Worm (Caenorhabditis elegans): ENCODE measurements around the gene srsx-6.

Gene srsx-6

DNA sequence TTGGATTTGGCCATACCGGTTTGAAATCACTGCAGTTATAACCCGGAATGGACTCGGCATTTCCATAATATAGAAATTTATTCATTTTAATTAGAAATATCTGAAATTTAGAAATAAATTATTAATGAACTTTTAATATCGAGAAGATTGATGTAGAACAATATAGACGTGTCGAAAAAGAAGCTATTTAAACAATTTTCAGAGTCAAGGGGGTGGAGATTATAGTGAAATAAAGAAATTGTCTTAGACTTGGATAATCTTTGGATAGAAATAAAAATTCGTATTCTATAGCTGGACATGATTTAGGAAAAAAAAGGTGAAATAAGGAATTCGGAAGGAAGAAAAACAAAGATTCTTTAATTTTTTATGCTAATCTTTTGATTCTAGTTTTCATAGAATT is 13.4 kb downstream of the srsx-6 start, which contains the start of gene srt-53:
TSS of gene srt-53 (minus strand) at position 101 of the 400 bp plus-strand sequence.
- TF ChIP-seq nhr-237 (tag; optimal IDR thresholded peaks at IDR 0.05) (no peak), unc-62 (GFP tag; optimal IDR thresholded peaks at IDR 0.05) (no peak), nhr-21 (tag; optimal IDR thresholded peaks at IDR 0.05) (no peak), nhr-23 (tag; optimal IDR thresholded peaks at IDR 0.05) (no peak)

DNA sequence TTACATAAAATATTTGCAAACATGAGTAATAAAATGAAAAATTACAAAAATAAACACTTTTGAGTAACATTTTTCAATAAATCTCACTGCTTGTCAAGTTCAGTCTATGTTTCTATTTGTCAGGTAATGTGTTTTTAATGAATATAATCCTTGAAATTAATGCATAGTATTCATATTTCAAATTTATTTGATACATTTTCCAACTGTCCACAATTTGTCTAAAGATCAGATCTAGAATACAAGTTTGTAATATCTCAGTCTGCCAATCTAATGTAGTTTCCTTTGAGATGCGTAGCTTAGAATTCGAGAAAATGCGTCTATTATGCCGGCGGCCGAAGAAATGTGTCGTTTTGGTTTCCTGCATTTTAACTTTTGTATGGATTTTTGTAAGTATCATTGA is 16.7 kb downstream of the srsx-6 start, which contains the start of gene Y97E10B.1:
TSS of gene Y97E10B.1 (plus strand) at position 301 of the 400 bp plus-strand sequence.
- TF ChIP-seq Y55F3AM.14 (GFP tag; optimal IDR thresholded peaks at IDR 0.05) (no peak), unc-62 (GFP tag; optimal IDR thresholded peaks at IDR 0.05) (no peak), egl-27 (tag; optimal IDR thresholded peaks at IDR 0.05) (no peak), skn-1 (tag; optimal IDR thresholded peaks at IDR 0.05) (no peak), mbf-1 (tag; optimal IDR thresholded peaks at IDR 0.05) (no peak), nhr-129 (tag; optimal IDR thresholded peaks at IDR 0.05) (no peak), sem-4 (tag; optimal IDR thresholded peaks at IDR 0.05) (no peak), F13H6.1 (tag; optimal IDR thresholded peaks at IDR 0.05) (no peak), nhr-237 (tag; optimal IDR thresholded peaks at IDR 0.05) (no peak), nhr-11 (tag; optimal IDR thresholded peaks at IDR 0.05) (no peak), nhr-25 (tag; optimal IDR thresholded peaks at IDR 0.05) (no peak), nhr-12 (tag; optimal IDR thresholded peaks at IDR 0.05) (no peak), nhr-21 (tag; optimal IDR thresholded peaks at IDR 0.05) (no peak), lin-39 (tag; optimal IDR thresholded peaks at IDR 0.05) (no peak), dmd-4 (tag; optimal IDR thresholded peaks at IDR 0.05) (no peak), crh-2 (tag; optimal IDR thresholded peaks at IDR 0.05) (no peak), nhr-6 (tag; optimal IDR thresholded peaks at IDR 0.05) (no peak), ztf-4 (tag; optimal IDR thresholded peaks at IDR 0.05) (no peak), snpc-4 (tag; optimal IDR thresholded peaks at IDR 0.05) (no peak)

DNA sequence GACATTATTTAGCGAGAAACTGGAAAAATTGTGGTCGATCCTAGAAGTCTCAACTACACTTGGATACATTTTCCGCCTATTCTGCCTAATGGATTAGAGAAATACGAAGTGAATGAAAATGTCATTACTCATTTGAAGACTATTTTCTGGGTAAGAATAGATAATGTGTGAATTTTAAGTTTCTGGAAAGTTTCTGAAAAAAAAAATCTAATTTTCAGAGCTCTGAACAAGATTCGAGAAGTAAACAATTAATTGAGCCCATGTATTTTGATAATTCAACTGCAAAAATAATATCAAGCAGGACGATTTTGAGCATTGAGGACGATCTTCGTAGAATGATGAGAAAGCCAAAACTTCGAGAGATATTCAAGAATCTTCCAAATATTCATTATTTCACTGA is 19.3 kb downstream of the srsx-6 start:
- TF ChIP-seq elt-1 (tag; optimal IDR thresholded peaks at IDR 0.05), result no peak
- TF ChIP-seq ZK546.5 (tag; optimal IDR thresholded peaks at IDR 0.05), result no peak

DNA sequence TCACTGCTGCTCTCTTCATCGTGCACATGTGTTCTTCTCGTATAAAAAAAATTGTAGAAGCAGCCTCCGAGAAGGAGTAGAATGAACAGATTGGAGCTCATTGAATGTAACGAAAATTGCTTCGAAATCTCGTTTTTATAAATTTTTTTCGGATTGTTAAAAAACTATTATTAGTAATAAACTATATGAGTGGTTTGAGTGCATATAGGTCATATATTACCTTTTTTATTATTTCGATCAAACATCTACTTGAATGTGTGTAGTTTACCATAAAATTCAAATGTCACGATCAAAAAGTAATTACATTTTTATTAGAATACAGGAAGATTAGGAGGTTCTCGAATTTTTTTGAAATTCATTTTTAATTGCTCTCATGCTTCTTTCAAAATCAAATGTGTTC is 26.0 kb downstream of the srsx-6 start, which contains the start of gene clec-216:
TSS of gene clec-216 (minus strand) at position 101 of the 400 bp plus-strand sequence.
- TF ChIP-seq lin-13 (GFP tag; optimal IDR thresholded peaks at IDR 0.05) (no peak), sma-3 (GFP tag; optimal IDR thresholded peaks at IDR 0.05) (no peak), unc-55 (GFP tag; optimal IDR thresholded peaks at IDR 0.05) (no peak), mbf-1 (tag; optimal IDR thresholded peaks at IDR 0.05) (no peak), C34F6.9 (tag; optimal IDR thresholded peaks at IDR 0.05) (no peak), ztf-11 (tag; optimal IDR thresholded peaks at IDR 0.05) (no peak), lsy-2 (tag; optimal IDR thresholded peaks at IDR 0.05) (no peak)

DNA sequence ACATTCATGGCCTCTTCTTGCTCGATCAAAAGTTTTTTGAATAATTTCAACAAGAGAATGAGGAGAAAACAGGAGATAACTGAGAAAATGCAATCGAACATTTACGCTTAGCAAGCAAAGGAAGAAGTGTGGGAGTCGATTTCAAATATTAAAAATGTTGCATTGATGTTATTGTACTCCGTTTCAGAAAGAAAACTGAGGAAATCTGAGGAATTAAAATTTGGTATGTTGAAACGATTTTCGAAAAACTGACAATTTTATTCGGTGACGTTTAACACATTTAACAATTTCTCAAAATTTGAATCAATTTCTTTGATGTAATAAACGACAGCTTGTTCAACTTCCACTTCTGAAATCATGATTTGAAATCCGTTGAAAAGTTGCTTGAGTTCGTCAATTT is 27.7 kb downstream of the srsx-6 start, which contains the start of gene F26D11.13:
TSS of gene F26D11.13 (minus strand) at position 101 of the 400 bp plus-strand sequence.
- TF ChIP-seq ZK546.5 (tag; optimal IDR thresholded peaks at IDR 0.05), result no peak

DNA sequence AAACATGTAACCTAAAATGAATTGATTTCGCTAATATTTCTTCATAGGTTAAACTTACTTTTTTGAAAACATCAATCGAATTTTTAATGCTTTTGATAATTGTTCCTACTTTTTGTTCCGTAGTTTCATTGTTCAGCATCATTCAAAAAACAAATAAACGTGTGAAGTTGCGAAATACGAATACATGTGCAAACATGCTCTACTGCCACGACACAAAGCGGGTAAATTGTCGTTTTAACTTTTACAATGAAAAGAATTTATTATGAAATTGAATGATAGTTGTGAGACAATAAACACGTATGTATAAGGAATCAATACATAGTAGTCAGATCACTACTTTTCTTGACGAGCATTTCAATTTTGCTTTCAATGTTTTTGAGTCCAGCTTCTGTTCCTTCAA is 28.3 kb downstream of the srsx-6 start, which contains the start of gene F26D11.12:
TSS of gene F26D11.12 (minus strand) at position 145 of the 400 bp plus-strand sequence.
- peak; percentile 58 for TF ChIP-seq unc-55 (GFP tag; optimal IDR thresholded peaks at IDR 0.05)
- peak; percentile 43 for TF ChIP-seq crh-2 (tag; optimal IDR thresholded peaks at IDR 0.05)
- TF ChIP-seq nhr-129 (tag; optimal IDR thresholded peaks at IDR 0.05), result peak; percentile 49
- peak; percentile 18 for TF ChIP-seq C34F6.9 (tag; optimal IDR thresholded peaks at IDR 0.05)
- no peak for TF ChIP-seq sma-3 (GFP tag; optimal IDR thresholded peaks at IDR 0.05)
- no peak for TF ChIP-seq nhr-10 (tag; optimal IDR thresholded peaks at IDR 0.05)
- TF ChIP-seq gmeb-1 (tag; optimal IDR thresholded peaks at IDR 0.05), result peak; percentile 59
- TF ChIP-seq R02D3.7 (tag; optimal IDR thresholded peaks at IDR 0.05), result no peak
- TF ChIP-seq ceh-82 (tag; optimal IDR thresholded peaks at IDR 0.05), result no peak
- TF ChIP-seq fos-1 (tag; optimal IDR thresholded peaks at IDR 0.05), result peak; percentile 6

Measured in whole organism, L2 larva.